Worm (Caenorhabditis elegans): ENCODE measurements around the gene lips-2.

DNA sequence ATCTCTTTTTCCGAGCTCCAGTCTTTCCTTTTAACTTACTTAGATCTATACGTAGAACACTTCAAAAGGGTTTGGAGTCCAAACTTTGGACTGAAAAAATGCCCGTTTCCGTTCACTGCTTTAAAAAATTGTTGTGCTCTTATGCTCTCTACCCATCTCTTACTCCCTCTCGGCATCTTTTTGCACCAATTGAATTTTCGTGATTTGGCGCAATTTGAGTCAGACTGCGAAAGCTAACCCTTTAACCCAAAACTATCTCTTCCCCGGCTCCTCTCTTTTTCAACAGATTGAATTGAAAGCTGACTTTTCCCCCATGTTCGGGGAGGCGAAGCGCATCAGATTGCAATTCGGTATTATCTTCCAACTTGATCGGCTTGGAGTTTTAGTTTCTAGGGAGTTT is 33.4 kb upstream of the lips-2 start:
- TF ChIP-seq unc-39 (tag; optimal IDR thresholded peaks at IDR 0.05) (no peak), hlh-30 (tag; optimal IDR thresholded peaks at IDR 0.05; ENCODE audit: insufficient read depth) (no peak)
